Worm (Caenorhabditis elegans): Measurements from ENCODE around the gene Y73B6BL.14.

The Y73B6BL.14 gene

DNA sequence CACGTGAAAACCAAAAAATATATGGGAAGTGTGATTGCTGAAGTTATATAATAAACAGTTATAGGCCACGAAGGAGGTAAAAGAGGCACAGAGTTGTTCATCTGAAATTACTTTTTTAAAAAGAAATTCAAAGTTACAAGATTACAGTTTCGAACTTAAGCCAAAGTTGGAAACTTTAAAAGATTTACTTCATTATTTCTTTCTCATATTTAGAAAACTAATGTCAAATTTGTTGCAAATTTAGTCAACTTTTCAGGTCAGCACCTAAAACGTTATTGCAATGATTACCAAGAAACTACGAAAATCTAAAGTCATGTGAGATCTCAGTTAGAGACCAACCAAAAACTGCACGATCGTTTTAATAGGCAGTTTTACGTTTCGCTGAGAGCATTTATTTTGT, 39.1 kb downstream of the Y73B6BL.14 start, which contains the start of gene srv-25:
Gene srv-25 (minus strand): TSS at position 101 of the 400 bp plus-strand sequence.
- TF ChIP-seq Y95B8A.8 (GFP tag; IDR thresholded peaks at IDR 0.05) (no peak), Y53F4B.3 (GFP tag; IDR thresholded peaks at IDR 0.05) (no peak), nfya-2 (GFP tag; IDR thresholded peaks at IDR 0.05) (no peak), attf-6 (GFP tag; IDR thresholded peaks at IDR 0.05) (no peak)

- TF ChIP-seq cebp-1 (GFP tag; IDR thresholded peaks at IDR 0.05) (no peak), cebp-1 (tag; optimal IDR thresholded peaks at IDR 0.05) (no peak), B0261.1 (tag; optimal IDR thresholded peaks at IDR 0.05) (no peak), sptf-2 (GFP tag; optimal IDR thresholded peaks at IDR 0.05) (no peak), ets-4 (GFP tag; optimal IDR thresholded peaks at IDR 0.05) (no peak), let-526 (GFP tag; IDR thresholded peaks at IDR 0.05) (no peak), lir-1 (GFP tag; conservative IDR thresholded peaks at IDR 0.05) (no peak), ZK185.1 (tag; optimal IDR thresholded peaks at IDR 0.05; ENCODE audit: poor library complexity, severe bottlenecking) (no peak), tbx-9 (tag; optimal IDR thresholded peaks at IDR 0.05; ENCODE audit: borderline replicate concordance) (no peak), C17E4.6 (GFP tag; IDR thresholded peaks at IDR 0.05) (no peak), tbp1 (GFP tag; optimal IDR thresholded peaks at IDR 0.05) (no peak), atf-7 (tag; optimal IDR thresholded peaks at IDR 0.05) (no peak), unc-130 (GFP tag; optimal IDR thresholded peaks at IDR 0.05) (no peak), mcd-1 (GFP tag; IDR thresholded peaks at IDR 0.05) (no peak), ztf-22 (GFP tag; optimal IDR thresholded peaks at IDR 0.05) (no peak), rpc-1 (optimal IDR thresholded peaks at IDR 0.05) (no peak), rpc-1 (tag; optimal IDR thresholded peaks at IDR 0.05) (no peak)
Observed at ce11 chrIV:6301764-6302163, 41.0 kb downstream of the Y73B6BL.14 start, which contains the start of gene srv-26. Gene srv-26 (minus strand): TSS chrIV:6301864.

- TF ChIP-seq lin-54 (GFP tag; optimal IDR thresholded peaks at IDR 0.05), result no peak
- TF ChIP-seq xnd-1 (tag; optimal IDR thresholded peaks at IDR 0.05), result no peak
- no peak for TF ChIP-seq rcor-1 (GFP tag; IDR thresholded peaks at IDR 0.05)
- TF ChIP-seq hlh-12 (tag; optimal IDR thresholded peaks at IDR 0.05), result no peak
- TF ChIP-seq egl-18 (GFP tag; IDR thresholded peaks at IDR 0.05), result no peak
- TF ChIP-seq Y67H2A.10 (GFP tag; conservative IDR thresholded peaks at IDR 0.05), result no peak
- TF ChIP-seq lir-1 (GFP tag; conservative IDR thresholded peaks at IDR 0.05), result no peak
- no peak for TF ChIP-seq pbrm-1 (GFP tag; IDR thresholded peaks at IDR 0.05)
- no peak for TF ChIP-seq F39B2.1 (GFP tag; IDR thresholded peaks at IDR 0.05)
- TF ChIP-seq F23B12.7 (tag; optimal IDR thresholded peaks at IDR 0.05; ENCODE audit: insufficient read depth), result no peak
- TF ChIP-seq ceh-100 (GFP tag; IDR thresholded peaks at IDR 0.05), result no peak
- no peak for TF ChIP-seq him-1 (tag; optimal IDR thresholded peaks at IDR 0.05)
- no peak for TF ChIP-seq F22D6.2 (tag; optimal IDR thresholded peaks at IDR 0.05)
- TF ChIP-seq ets-4 (GFP tag; optimal IDR thresholded peaks at IDR 0.05), result no peak
- TF ChIP-seq ztf-3 (GFP tag; optimal IDR thresholded peaks at IDR 0.05), result no peak
- TF ChIP-seq madf-10 (tag; optimal IDR thresholded peaks at IDR 0.05), result no peak
- TF ChIP-seq F52B5.7 (tag; optimal IDR thresholded peaks at IDR 0.05), result no peak
Observed at ce11 chrIV:6299523-6299922, 43.3 kb downstream of the Y73B6BL.14 start.

- TF ChIP-seq F10E7.11 (tag; optimal IDR thresholded peaks at IDR 0.05), result no peak
- TF ChIP-seq dox-1 (GFP tag; IDR thresholded peaks at IDR 0.05), result no peak
- no peak for TF ChIP-seq attf-3 (GFP tag; conservative IDR thresholded peaks at IDR 0.05)
- TF ChIP-seq die-1 (tag; optimal IDR thresholded peaks at IDR 0.05), result no peak
- TF ChIP-seq mcd-1 (GFP tag; IDR thresholded peaks at IDR 0.05), result no peak
- no peak for TF ChIP-seq pha-4 (tag; optimal IDR thresholded peaks at IDR 0.05)
- TF ChIP-seq nhr-27 (tag; optimal IDR thresholded peaks at IDR 0.05), result no peak
- TF ChIP-seq aptf-2 (GFP tag; conservative IDR thresholded peaks at IDR 0.05), result no peak
- TF ChIP-seq cebp-1 (GFP tag; IDR thresholded peaks at IDR 0.05), result no peak
- no peak for TF ChIP-seq cebp-1 (tag; optimal IDR thresholded peaks at IDR 0.05)
- no peak for TF ChIP-seq madf-6 (GFP tag; IDR thresholded peaks at IDR 0.05)
- TF ChIP-seq akir-1 (GFP tag; optimal IDR thresholded peaks at IDR 0.05), result no peak
- TF ChIP-seq bed-2 (GFP tag; IDR thresholded peaks at IDR 0.05), result no peak
- no peak for TF ChIP-seq aptf-3 (GFP tag; IDR thresholded peaks at IDR 0.05)
- TF ChIP-seq mxl-1 (tag; optimal IDR thresholded peaks at IDR 0.05), result no peak
Observed at ce11 chrIV:6298253-6298652, 44.5 kb downstream of the Y73B6BL.14 start, which contains the start of gene srv-27. Gene srv-27 (minus strand): TSS chrIV:6298353.
